Worm (Caenorhabditis elegans): ENCODE measurements around the gene npr-35.

npr-35 gene

ce11 chrIV:7710824-7711223 is 32.8 kb upstream of the npr-35 start, which contains the start of gene nhr-8:
Gene nhr-8 (plus strand): TSS chrIV:7710983.
- TF ChIP-seq fos-1 (tag; optimal IDR thresholded peaks at IDR 0.05) (peak; percentile 99), crh-2 (tag; optimal IDR thresholded peaks at IDR 0.05) (peak; percentile 49), nhr-129 (tag; optimal IDR thresholded peaks at IDR 0.05) (peak; percentile 12), F13H6.1 (tag; optimal IDR thresholded peaks at IDR 0.05) (no peak), sma-9 (GFP tag; optimal IDR thresholded peaks at IDR 0.05) (peak; percentile 62), sma-9 (tag; optimal IDR thresholded peaks at IDR 0.05) (no peak)

ce11 chrIV:7712252-7712651 is 31.4 kb upstream of the npr-35 start:
- TF ChIP-seq nhr-11 (tag; optimal IDR thresholded peaks at IDR 0.05), result no peak

DNA sequence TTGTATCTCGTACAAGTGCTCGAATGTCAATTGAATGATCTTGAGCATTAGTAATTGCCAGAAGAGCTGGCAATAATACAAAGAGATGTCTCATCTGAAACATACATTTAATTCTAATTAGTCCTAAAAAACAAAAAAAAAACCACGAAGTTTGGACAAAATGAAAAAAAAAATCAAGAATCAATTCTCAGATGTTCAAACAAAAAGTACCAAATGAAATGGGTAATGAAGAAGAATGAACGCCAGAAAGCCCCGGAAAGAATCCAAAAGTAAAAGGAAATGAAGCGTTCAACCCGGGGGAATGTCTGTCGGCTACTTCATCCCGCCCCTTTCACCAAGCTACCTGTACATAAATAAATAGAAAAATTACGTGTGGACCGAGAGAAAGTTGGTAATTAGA is 25.7 kb upstream of the npr-35 start, which contains the start of gene F33D4.6:
Gene F33D4.6, minus strand, starts transcription at position 101 of the 400 bp plus-strand sequence.
- no peak for TF ChIP-seq ztf-4 (tag; optimal IDR thresholded peaks at IDR 0.05)

- TF ChIP-seq nhr-25 (tag; optimal IDR thresholded peaks at IDR 0.05) (no peak), peb-1 (tag; optimal IDR thresholded peaks at IDR 0.05) (no peak), sma-9 (GFP tag; optimal IDR thresholded peaks at IDR 0.05) (no peak), sma-9 (tag; optimal IDR thresholded peaks at IDR 0.05) (no peak), unc-39 (tag; optimal IDR thresholded peaks at IDR 0.05) (no peak), ceh-82 (tag; optimal IDR thresholded peaks at IDR 0.05) (no peak), snpc-4 (tag; optimal IDR thresholded peaks at IDR 0.05) (no peak), R02D3.7 (tag; optimal IDR thresholded peaks at IDR 0.05) (no peak), nhr-6 (tag; optimal IDR thresholded peaks at IDR 0.05) (no peak), mab-5 (tag; optimal IDR thresholded peaks at IDR 0.05) (no peak), alr-1 (tag; optimal IDR thresholded peaks at IDR 0.05) (no peak), lin-11 (tag; optimal IDR thresholded peaks at IDR 0.05) (no peak), nhr-77 (tag; optimal IDR thresholded peaks at IDR 0.05) (no peak), zag-1 (tag; optimal IDR thresholded peaks at IDR 0.05) (no peak), crh-2 (tag; optimal IDR thresholded peaks at IDR 0.05) (no peak), ama-1 (optimal IDR thresholded peaks at IDR 0.05) (no peak), lin-13 (GFP tag; optimal IDR thresholded peaks at IDR 0.05) (no peak), nhr-12 (tag; optimal IDR thresholded peaks at IDR 0.05) (no peak)
Measured at ce11 chrIV:7722806-7723205, 20.8 kb upstream of the npr-35 start, which contains the start of gene C50F7.6. Gene C50F7.6 (minus strand): TSS chrIV:7723199.

DNA sequence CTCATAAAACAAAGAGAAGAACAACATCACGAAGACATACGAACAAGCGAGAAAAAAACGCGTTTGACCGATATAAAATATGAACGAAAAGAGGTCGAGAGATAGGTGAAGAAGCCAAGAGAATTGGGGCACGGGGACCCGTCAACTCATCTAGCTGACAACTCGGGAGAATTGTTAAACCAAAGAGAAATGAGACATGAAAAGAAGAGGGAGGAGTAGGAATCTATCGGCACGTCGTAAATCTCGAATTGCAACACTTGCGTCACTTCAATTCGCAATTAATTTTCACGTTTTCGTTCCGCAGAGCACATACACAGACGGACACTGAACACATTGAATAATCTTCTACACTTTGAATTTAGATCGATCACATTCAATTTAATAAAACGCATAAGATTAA is 20.1 kb upstream of the npr-35 start:
- TF ChIP-seq mdl-1 (tag; optimal IDR thresholded peaks at IDR 0.05), result no peak
- no peak for TF ChIP-seq ztf-11 (tag; optimal IDR thresholded peaks at IDR 0.05)
- TF ChIP-seq dmd-4 (tag; optimal IDR thresholded peaks at IDR 0.05), result no peak
- no peak for TF ChIP-seq nhr-237 (tag; optimal IDR thresholded peaks at IDR 0.05)
- TF ChIP-seq lin-13 (GFP tag; optimal IDR thresholded peaks at IDR 0.05), result no peak
- no peak for TF ChIP-seq nhr-21 (tag; optimal IDR thresholded peaks at IDR 0.05)
- no peak for TF ChIP-seq sma-9 (GFP tag; optimal IDR thresholded peaks at IDR 0.05)
- no peak for TF ChIP-seq sma-9 (tag; optimal IDR thresholded peaks at IDR 0.05)
- TF ChIP-seq ztf-1 (GFP tag; conservative IDR thresholded peaks at IDR 0.05), result no peak
- no peak for TF ChIP-seq peb-1 (tag; optimal IDR thresholded peaks at IDR 0.05)
- TF ChIP-seq ztf-4 (tag; optimal IDR thresholded peaks at IDR 0.05), result no peak
- no peak for TF ChIP-seq nhr-12 (tag; optimal IDR thresholded peaks at IDR 0.05)
- TF ChIP-seq skn-1 (tag; optimal IDR thresholded peaks at IDR 0.05), result no peak
- no peak for TF ChIP-seq snpc-4 (tag; optimal IDR thresholded peaks at IDR 0.05)
- no peak for TF ChIP-seq unc-55 (GFP tag; optimal IDR thresholded peaks at IDR 0.05)
- no peak for TF ChIP-seq nhr-25 (tag; optimal IDR thresholded peaks at IDR 0.05)
- no peak for TF ChIP-seq gmeb-1 (tag; optimal IDR thresholded peaks at IDR 0.05)
- TF ChIP-seq lsy-2 (tag; optimal IDR thresholded peaks at IDR 0.05), result peak in 1 of 2 experiments; percentile 20
- peak; percentile 24 for TF ChIP-seq F13H6.1 (tag; optimal IDR thresholded peaks at IDR 0.05)
- TF ChIP-seq crh-2 (tag; optimal IDR thresholded peaks at IDR 0.05), result no peak
- no peak for TF ChIP-seq sma-3 (GFP tag; optimal IDR thresholded peaks at IDR 0.05)
- TF ChIP-seq elt-1 (tag; optimal IDR thresholded peaks at IDR 0.05), result no peak
- TF ChIP-seq unc-39 (tag; optimal IDR thresholded peaks at IDR 0.05), result no peak
- TF ChIP-seq mab-5 (tag; optimal IDR thresholded peaks at IDR 0.05), result peak; percentile 48
- no peak for TF ChIP-seq nhr-77 (tag; optimal IDR thresholded peaks at IDR 0.05)
- TF ChIP-seq sem-4 (tag; optimal IDR thresholded peaks at IDR 0.05), result no peak

Measured in whole organism, L2 larva.